Worm (Caenorhabditis elegans) whole organism, mixed stage, embryonic: ENCODE results near the gene M163.1.

Source experiments
- drap-1 ChIP-seq: fragments of 200-800 bp; sonication (Bioruptor generic); optimal IDR thresholded peaks from 3 replicates; lab custom pipeline; 2018; ENCODE audit warnings: mild to moderate bottlenecking, missing genetic modification characterization, missing compliant biosample characterization
- lsy-2 ChIP-seq: fragments of 150-350 bp; optimal IDR thresholded peaks from 2 replicates; lab custom pipeline; 2014; ENCODE audit warnings: missing biosample characterization, missing genetic modification characterization
- mep-1 ChIP-seq: fragments of 150-350 bp; optimal IDR thresholded peaks from 2 replicates; lab custom pipeline; 2017; ENCODE audit warnings: missing biosample characterization, missing genetic modification reagents, missing genetic modification characterization, inconsistent platforms
- nhr-12 ChIP-seq: fragments of 150-350 bp; optimal IDR thresholded peaks from 2 replicates; lab custom pipeline; 2014; ENCODE audit warnings: missing biosample characterization, missing genetic modification characterization
- pha-4 ChIP-seq: fragments of 150-350 bp; optimal IDR thresholded peaks from 2 replicates; lab custom pipeline; 2018; ENCODE audit warnings: missing biosample characterization, missing genetic modification reagents, missing genetic modification characterization
- sem-2 ChIP-seq: fragments of 200-800 bp; sonication (Bioruptor generic); optimal IDR thresholded peaks from 2 replicates; lab custom pipeline; 2018; ENCODE audit warnings: mild to moderate bottlenecking, missing genetic modification characterization, missing compliant biosample characterization
- snpc-4 ChIP-seq: fragments of 150-350 bp; optimal IDR thresholded peaks from 2 replicates; lab custom pipeline; 2014; ENCODE audit warnings: missing biosample characterization, missing genetic modification characterization
- unc-62 ChIP-seq: fragments of 150-350 bp; optimal IDR thresholded peaks from 2 replicates; lab custom pipeline; 2014; ENCODE audit warnings: missing biosample characterization, missing genetic modification reagents, missing genetic modification characterization

DNA sequence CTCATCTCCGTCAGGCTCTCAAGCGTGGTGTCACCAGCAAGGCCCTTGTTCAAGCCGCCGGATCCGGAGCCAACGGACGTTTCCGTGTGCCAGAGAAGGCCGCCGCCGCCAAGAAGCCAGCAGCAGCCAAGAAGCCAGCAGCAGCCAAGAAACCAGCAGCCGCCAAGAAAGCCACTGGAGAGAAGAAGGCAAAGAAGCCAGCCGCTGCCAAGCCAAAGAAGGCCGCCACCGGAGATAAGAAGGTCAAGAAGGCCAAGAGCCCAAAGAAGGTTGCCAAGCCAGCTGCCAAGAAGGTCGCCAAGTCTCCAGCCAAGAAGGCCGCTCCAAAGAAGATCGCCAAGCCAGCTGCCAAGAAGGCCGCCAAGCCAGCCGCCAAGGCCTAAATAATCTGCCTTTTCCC is 13.1 kb downstream of the M163.1 start:
- no peak for TF ChIP-seq pha-4 (tag; lab: Kevin White, UChicago)
- TF ChIP-seq unc-62, result no peak
- TF ChIP-seq nhr-12 (tag; lab: Kevin White, UChicago), result no peak
- no peak for TF ChIP-seq lsy-2 (tag; lab: Kevin White, UChicago)
- TF ChIP-seq sem-2 (GFP tag; lab: Kevin White, UChicago), result no peak
- TF ChIP-seq drap-1 (GFP tag; lab: Kevin White, UChicago), result no peak
- TF ChIP-seq snpc-4, result no peak
- TF ChIP-seq mep-1 (tag; lab: Kevin White, UChicago), result no peak
